Fruit fly (Drosophila melanogaster) ovary, adult (tissue): Measurements from ENCODE around the gene CG3199.
A peak's percentile ranks its signal among the peaks of the same experiment; 100 is the strongest.

ENCODE experiments used
- CG17801 ChIP-seq: fragments of 200-800 bp; optimal IDR thresholded peaks from 2 replicates; lab custom pipeline; 2019; ENCODE audit warnings: missing biosample characterization, mild to moderate bottlenecking, missing genetic modification characterization, moderate library complexity; ENCODE audit not compliant: partially characterized antibody

CG3199 gene

dm6 chr3R:14162176-14162759 lies at the start of gene CG3199:
Gene CG3199 (plus strand): TSS chr3R:14162709.
- TF ChIP-seq CG17801 (GFP tag; lab: Kevin White, UChicago) = no peak

DNA sequence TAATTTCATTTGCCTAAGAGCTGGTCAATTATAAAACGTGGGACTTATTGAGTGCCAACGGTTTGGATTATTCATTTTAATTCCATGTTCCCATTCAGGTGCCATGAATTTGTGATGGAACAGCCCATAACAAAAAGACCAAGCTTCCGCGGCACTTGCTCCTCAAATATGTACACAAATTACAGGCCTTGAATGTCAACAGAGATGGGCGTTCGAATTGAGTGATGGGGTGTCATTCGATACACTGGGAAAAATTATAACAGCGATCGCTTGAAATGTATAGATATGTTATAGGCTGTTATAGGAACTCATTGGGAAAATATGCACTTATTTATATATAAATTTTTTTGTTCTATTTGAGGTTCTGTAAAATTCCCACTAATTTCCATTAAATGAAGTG lies 46.4 kb upstream of the CG3199 start:
- no peak for TF ChIP-seq CG17801 (GFP tag; lab: Kevin White, UChicago)

DNA sequence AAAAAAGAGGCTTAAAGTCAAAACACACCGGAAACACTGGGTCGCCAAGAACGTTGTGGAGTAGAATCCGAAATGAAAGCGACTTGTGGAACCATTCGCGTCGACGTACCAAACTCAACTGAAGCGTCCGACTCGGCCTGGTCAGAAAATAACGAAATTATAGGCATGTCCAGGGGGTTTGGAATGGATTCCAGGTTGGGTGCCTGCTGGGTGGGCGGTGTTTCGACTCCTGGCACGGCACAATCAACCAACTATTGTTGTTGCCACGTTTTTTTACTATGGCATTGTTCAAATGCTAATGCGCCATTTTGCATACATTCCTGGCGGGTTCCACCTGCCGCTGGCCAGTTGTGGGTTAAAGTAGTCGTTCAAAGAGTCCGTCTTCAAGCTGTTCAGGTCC lies 44.2 kb upstream of the CG3199 start, which contains the start of gene Kif19A:
Kif19A (minus strand) TSS at position 101 of the 400 bp plus-strand sequence.
- TF ChIP-seq CG17801 (GFP tag; lab: Kevin White, UChicago) = no peak

DNA sequence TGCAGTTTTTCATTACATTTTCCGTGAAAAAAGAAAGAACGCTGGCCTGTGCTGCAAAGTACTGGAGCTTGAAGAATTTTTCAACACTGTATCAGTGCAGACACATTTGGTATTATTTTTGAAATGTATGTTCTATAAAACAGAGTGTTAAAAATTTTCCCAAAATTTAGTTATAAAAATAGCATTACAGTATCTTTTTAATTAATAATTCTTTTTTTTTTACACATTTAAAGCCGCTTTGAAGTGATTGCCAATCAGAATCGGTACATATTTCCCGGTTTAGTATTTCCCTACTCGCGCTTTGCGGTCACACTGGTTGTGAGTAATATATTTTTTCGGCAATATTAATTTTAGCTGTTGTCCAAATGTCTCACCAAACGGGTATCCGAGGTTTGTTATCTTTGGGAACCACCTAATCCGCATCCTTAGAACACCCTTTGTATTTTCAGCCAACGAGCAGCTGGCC lies 40.1 kb upstream of the CG3199 start, which contains the start of the genes Abi and twf:
Abi (minus strand) TSS at position 74 of the 466 bp plus-strand sequence.
twf (plus strand) TSS at position 308 of the 466 bp plus-strand sequence.
- peak; percentile 34 for TF ChIP-seq CG17801 (GFP tag; lab: Kevin White, UChicago)

DNA sequence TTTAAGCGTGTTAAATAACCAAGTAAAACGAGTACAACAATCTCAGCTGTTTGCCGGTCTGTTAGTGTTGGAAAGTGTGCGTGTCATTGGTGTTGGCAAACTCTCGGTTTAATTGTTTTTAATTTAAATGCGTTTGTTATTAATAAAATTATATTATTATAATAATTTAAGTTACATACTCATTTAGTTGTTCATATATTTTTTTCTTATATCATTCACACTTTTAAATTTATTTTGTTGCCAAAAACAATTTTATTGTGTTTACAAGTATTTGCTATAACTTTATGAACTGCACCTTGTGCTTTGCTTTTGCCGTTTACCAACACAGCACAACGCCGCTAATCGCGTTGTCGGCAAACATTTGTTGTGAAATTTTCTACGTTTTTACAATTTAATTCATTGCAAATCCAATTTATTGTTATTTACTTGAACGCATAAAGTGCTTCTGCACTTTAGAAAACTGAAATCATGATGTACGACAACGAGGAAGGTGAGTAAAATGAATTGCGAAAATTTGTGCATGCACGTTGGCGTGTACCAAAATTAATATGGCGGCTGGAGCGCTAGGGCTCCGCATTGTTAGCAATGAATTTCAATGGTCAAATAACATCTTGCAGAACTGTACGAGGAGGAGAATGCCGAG lies 36.9 kb upstream of the CG3199 start, which contains the start of the genes 140up and Polr2B:
140up (minus strand) TSS at position 70 of the 643 bp plus-strand sequence.
Polr2B (plus strand) TSS at position 313 of the 643 bp plus-strand sequence.
- TF ChIP-seq CG17801 (GFP tag; lab: Kevin White, UChicago) = peak; percentile 93

- no peak for TF ChIP-seq CG17801 (GFP tag; lab: Kevin White, UChicago)
Measured at dm6 chr3R:14131972-14132371, 30.5 kb upstream of the CG3199 start, which contains the start of gene CG14356. Gene CG14356 (minus strand): TSS chr3R:14132072.

DNA sequence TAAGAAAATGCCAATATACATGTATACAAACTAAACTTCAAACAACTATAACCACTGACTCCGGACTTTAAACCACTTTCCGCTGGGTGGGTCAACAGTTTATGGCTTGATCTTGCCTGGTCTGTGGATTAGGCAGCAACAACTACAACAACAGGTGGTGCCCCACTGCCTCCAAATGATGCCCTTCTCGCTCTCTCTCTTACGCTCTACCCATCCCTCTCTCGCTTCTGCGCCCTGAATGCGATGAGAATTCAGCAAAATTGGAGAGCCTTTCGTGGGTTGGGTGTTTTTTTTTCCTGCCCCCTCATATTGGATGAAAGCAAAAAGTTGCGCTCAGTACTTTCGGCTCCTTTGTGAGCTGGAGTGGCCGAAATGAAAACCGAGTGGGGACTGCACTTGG lies 21.6 kb upstream of the CG3199 start:
- TF ChIP-seq CG17801 (GFP tag; lab: Kevin White, UChicago) = no peak

- no peak for TF ChIP-seq CG17801 (GFP tag; lab: Kevin White, UChicago)
Measured at dm6 chr3R:14151840-14152239, 10.7 kb upstream of the CG3199 start, which contains the start of gene CG14355. Gene CG14355 (minus strand): TSS chr3R:14151940.

DNA sequence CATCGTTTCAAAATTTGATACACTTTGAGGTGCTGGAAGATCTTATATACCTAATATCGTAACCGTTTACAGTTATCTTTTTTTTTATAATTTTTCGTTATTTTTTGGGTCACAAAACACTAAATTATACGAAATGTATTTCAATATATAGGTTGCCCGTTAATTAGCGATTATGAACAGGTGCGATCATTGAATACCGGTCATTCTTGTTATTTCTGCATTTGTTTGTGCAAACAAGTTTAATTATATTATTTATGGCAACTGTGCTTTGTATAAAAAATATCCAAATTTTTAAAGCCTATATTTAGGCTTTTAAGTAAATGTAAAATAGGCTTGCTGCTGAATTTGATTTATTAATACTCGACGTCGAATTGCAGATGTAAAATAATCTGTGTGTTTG lies 10.0 kb upstream of the CG3199 start, which contains the start of gene CG42500:
CG42500 (minus strand) TSS at position 101 of the 400 bp plus-strand sequence.
- TF ChIP-seq CG17801 (GFP tag; lab: Kevin White, UChicago) = no peak

- TF ChIP-seq CG17801 (GFP tag; lab: Kevin White, UChicago) = no peak
Measured at dm6 chr3R:14153729-14154128, 8.8 kb upstream of the CG3199 start, which contains the start of gene Recs1. Gene Recs1 (minus strand): TSS chr3R:14153829.

DNA sequence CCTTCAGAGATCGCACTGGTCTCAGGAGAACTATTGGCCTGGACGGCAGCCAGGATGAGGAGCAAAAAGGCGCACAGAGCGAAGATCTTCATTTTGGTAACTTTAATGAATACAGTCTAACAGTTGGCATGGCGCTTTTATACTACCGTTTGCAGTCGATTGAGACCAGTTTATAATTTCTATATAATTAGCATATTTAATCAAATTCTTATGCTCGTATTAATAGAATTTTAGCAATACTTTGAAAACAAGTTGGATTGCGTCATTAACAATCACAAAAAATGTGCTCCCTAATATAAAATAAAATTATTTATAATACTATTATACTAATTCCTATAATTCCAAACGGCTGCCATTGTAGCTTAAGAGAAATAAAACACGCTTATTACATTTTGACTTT lies 8.2 kb upstream of the CG3199 start, which contains the start of gene CG44215:
CG44215 (minus strand) TSS at position 101 of the 400 bp plus-strand sequence.
- no peak for TF ChIP-seq CG17801 (GFP tag; lab: Kevin White, UChicago)

DNA sequence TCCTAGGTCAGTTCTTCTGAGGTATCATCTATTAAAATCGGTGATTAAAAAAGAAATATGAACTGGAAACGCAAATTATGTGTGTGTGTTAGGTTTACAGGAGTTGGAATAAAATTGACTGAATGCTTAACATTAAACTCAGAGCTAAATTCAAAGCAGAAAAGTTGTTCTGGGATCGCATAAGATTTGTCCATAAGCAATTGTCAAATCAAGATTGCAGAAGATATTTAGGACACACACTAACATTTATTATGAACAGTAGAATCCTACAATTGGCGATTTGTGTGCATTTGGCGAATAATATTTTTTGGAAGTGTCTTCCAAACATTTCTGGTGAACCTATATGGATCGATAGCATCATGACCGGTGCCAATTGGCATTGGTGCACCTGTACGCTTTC lies 5.2 kb upstream of the CG3199 start, which contains the start of gene CG31533:
CG31533 (minus strand) TSS at position 101 of the 400 bp plus-strand sequence.
- TF ChIP-seq CG17801 (GFP tag; lab: Kevin White, UChicago) = no peak

- TF ChIP-seq CG17801 (GFP tag; lab: Kevin White, UChicago) = no peak
Measured at dm6 chr3R:14160178-14160577, 2.3 kb upstream of the CG3199 start, which contains the start of gene CG31327. Gene CG31327 (minus strand): TSS chr3R:14160278.
